Fruit fly (Drosophila melanogaster): ENCODE measurements around the gene CG9386.

The CG9386 gene

dm6 chr3R:9591769-9592388, 36.7 kb upstream of the CG9386 start:
- TF ChIP-seq h (optimal IDR thresholded peaks at IDR 0.05) (no peak), Sin3A (optimal IDR thresholded peaks at IDR 0.05) (no peak), Myc (optimal IDR thresholded peaks at IDR 0.05) (no peak), insv (optimal IDR thresholded peaks at IDR 0.05) (no peak), psq (optimal IDR thresholded peaks at IDR 0.05) (no peak), ttk (optimal IDR thresholded peaks at IDR 0.05) (no peak)

- TF ChIP-seq Sin3A (optimal IDR thresholded peaks at IDR 0.05) (no peak), Myc (optimal IDR thresholded peaks at IDR 0.05) (no peak), psq (optimal IDR thresholded peaks at IDR 0.05) (no peak), h (optimal IDR thresholded peaks at IDR 0.05) (no peak), ttk (optimal IDR thresholded peaks at IDR 0.05) (no peak), insv (optimal IDR thresholded peaks at IDR 0.05) (no peak)
Observed at dm6 chr3R:9590952-9591532, 35.8 kb upstream of the CG9386 start, which contains the start of the genes bocks and CG8312. Gene bocks, minus strand, starts transcription at chr3R:9591002. Gene CG8312, plus strand, starts transcription at chr3R:9591309.

dm6 chr3R:9586663-9587248, 31.5 kb upstream of the CG9386 start, which contains the start of gene P58IPK:
Gene P58IPK, plus strand, starts transcription at chr3R:9586942.
- no peak for TF ChIP-seq ttk (optimal IDR thresholded peaks at IDR 0.05)
- no peak for TF ChIP-seq h (optimal IDR thresholded peaks at IDR 0.05)
- TF ChIP-seq Sin3A (optimal IDR thresholded peaks at IDR 0.05), result no peak
- no peak for TF ChIP-seq Myc (optimal IDR thresholded peaks at IDR 0.05)
- TF ChIP-seq insv (optimal IDR thresholded peaks at IDR 0.05), result no peak
- no peak for TF ChIP-seq psq (optimal IDR thresholded peaks at IDR 0.05)

- no peak for TF ChIP-seq insv (optimal IDR thresholded peaks at IDR 0.05)
- no peak for TF ChIP-seq Sin3A (optimal IDR thresholded peaks at IDR 0.05)
- no peak for TF ChIP-seq Myc (optimal IDR thresholded peaks at IDR 0.05)
- no peak for TF ChIP-seq ttk (optimal IDR thresholded peaks at IDR 0.05)
- no peak for TF ChIP-seq h (optimal IDR thresholded peaks at IDR 0.05)
- TF ChIP-seq psq (optimal IDR thresholded peaks at IDR 0.05), result no peak
Observed at dm6 chr3R:9583122-9583521, 27.9 kb upstream of the CG9386 start, which contains the start of gene CG33654. Gene CG33654, minus strand, starts transcription at chr3R:9583222.

dm6 chr3R:9581973-9582372, 26.8 kb upstream of the CG9386 start:
- TF ChIP-seq insv (optimal IDR thresholded peaks at IDR 0.05) (no peak), Sin3A (optimal IDR thresholded peaks at IDR 0.05) (no peak), h (optimal IDR thresholded peaks at IDR 0.05) (no peak), Myc (optimal IDR thresholded peaks at IDR 0.05) (no peak), psq (optimal IDR thresholded peaks at IDR 0.05) (no peak), ttk (optimal IDR thresholded peaks at IDR 0.05) (no peak)

- TF ChIP-seq Myc (optimal IDR thresholded peaks at IDR 0.05) (no peak), ttk (optimal IDR thresholded peaks at IDR 0.05) (no peak), h (optimal IDR thresholded peaks at IDR 0.05) (no peak), Sin3A (optimal IDR thresholded peaks at IDR 0.05) (no peak), psq (optimal IDR thresholded peaks at IDR 0.05) (no peak), insv (optimal IDR thresholded peaks at IDR 0.05) (no peak)
Observed at dm6 chr3R:9581089-9581520, 25.9 kb upstream of the CG9386 start, which contains the start of gene CG8301. Gene CG8301, plus strand, starts transcription at chr3R:9581306.

- TF ChIP-seq psq (optimal IDR thresholded peaks at IDR 0.05), result no peak
- TF ChIP-seq Sin3A (optimal IDR thresholded peaks at IDR 0.05), result no peak
- no peak for TF ChIP-seq Myc (optimal IDR thresholded peaks at IDR 0.05)
- TF ChIP-seq ttk (optimal IDR thresholded peaks at IDR 0.05), result no peak
- TF ChIP-seq insv (optimal IDR thresholded peaks at IDR 0.05), result no peak
Observed at dm6 chr3R:9577382-9578137, 22.4 kb upstream of the CG9386 start, which contains the start of the genes Kap-alpha3 and Son. Gene Kap-alpha3, minus strand, starts transcription at chr3R:9577733. Gene Son, plus strand, starts transcription at chr3R:9578042.

dm6 chr3R:9573812-9574587, 18.8 kb upstream of the CG9386 start, which contains the start of gene CG9399:
Gene CG9399, minus strand, starts transcription at chr3R:9574211.
- no peak for TF ChIP-seq Myc (optimal IDR thresholded peaks at IDR 0.05)
- TF ChIP-seq Sin3A (optimal IDR thresholded peaks at IDR 0.05), result no peak
- no peak for TF ChIP-seq psq (optimal IDR thresholded peaks at IDR 0.05)
- TF ChIP-seq ttk (optimal IDR thresholded peaks at IDR 0.05), result no peak
- TF ChIP-seq h (optimal IDR thresholded peaks at IDR 0.05), result no peak
- TF ChIP-seq insv (optimal IDR thresholded peaks at IDR 0.05), result no peak

dm6 chr3R:9572929-9573811, 18.0 kb upstream of the CG9386 start:
- TF ChIP-seq ttk (optimal IDR thresholded peaks at IDR 0.05) (no peak), insv (optimal IDR thresholded peaks at IDR 0.05) (no peak), h (optimal IDR thresholded peaks at IDR 0.05) (no peak), Myc (optimal IDR thresholded peaks at IDR 0.05) (no peak), Sin3A (optimal IDR thresholded peaks at IDR 0.05) (no peak), psq (optimal IDR thresholded peaks at IDR 0.05) (no peak)

- no peak for TF ChIP-seq ttk (optimal IDR thresholded peaks at IDR 0.05)
- TF ChIP-seq Sin3A (optimal IDR thresholded peaks at IDR 0.05), result no peak
- TF ChIP-seq psq (optimal IDR thresholded peaks at IDR 0.05), result no peak
- no peak for TF ChIP-seq insv (optimal IDR thresholded peaks at IDR 0.05)
- no peak for TF ChIP-seq h (optimal IDR thresholded peaks at IDR 0.05)
- no peak for TF ChIP-seq Myc (optimal IDR thresholded peaks at IDR 0.05)
Observed at dm6 chr3R:9571523-9571922, 16.3 kb upstream of the CG9386 start, which contains the start of gene CG9396. Gene CG9396, minus strand, starts transcription at chr3R:9571623.
